Worm (Caenorhabditis elegans) whole organism, early embryonic: ENCODE measurements around the gene F14H12.3.

Experiments used
- F13C5.2 ChIP-seq: sonication (generic microtip); optimal IDR thresholded peaks from 2 replicates; lab custom pipeline; 2017; ENCODE audit warnings: mild to moderate bottlenecking, missing genetic modification characterization, inconsistent platforms, missing compliant biosample characterization
- aly-1 ChIP-seq: sonication (generic microtip); optimal IDR thresholded peaks from 2 replicates; lab custom pipeline; 2016; ENCODE audit warnings: missing genetic modification characterization, missing compliant biosample characterization
- ama-1 ChIP-seq: fragments of 150-350 bp; optimal IDR thresholded peaks from 2 replicates; lab custom pipeline; 2014
- ceh-36 ChIP-seq: sonication (generic microtip); optimal IDR thresholded peaks from 2 replicates; lab custom pipeline; 2016; ENCODE audit warnings: missing genetic modification characterization, inconsistent platforms, missing compliant biosample characterization
- ets-7 ChIP-seq: sonication (generic microtip); optimal IDR thresholded peaks from 2 replicates; lab custom pipeline; 2016; ENCODE audit warnings: missing genotype, missing genetic modification characterization, missing compliant biosample characterization
- flt-1 ChIP-seq: fragments of 200-800 bp; sonication (Bioruptor generic); IDR thresholded peaks from 2 replicates; pipeline ENCODE4 v1.3.6; 2022; ENCODE audit warnings: missing genetic modification characterization, missing compliant biosample characterization
- hmbx-1 ChIP-seq: sonication (generic microtip); optimal IDR thresholded peaks from 2 replicates; lab custom pipeline; 2016; ENCODE audit warnings: mild to moderate bottlenecking, missing genetic modification characterization, missing compliant biosample characterization
- hmg-4 ChIP-seq: fragments of 200-800 bp; sonication (Bioruptor generic); optimal IDR thresholded peaks from 2 replicates; lab custom pipeline; 2018; ENCODE audit warnings: mild to moderate bottlenecking, missing genetic modification characterization, missing compliant biosample characterization
- hnd-1 ChIP-seq: sonication (generic microtip); optimal IDR thresholded peaks from 2 replicates; lab custom pipeline; 2016; ENCODE audit warnings: missing genetic modification characterization, missing compliant biosample characterization
- pes-1 ChIP-seq: fragments of 200-800 bp; sonication (Bioruptor generic); IDR thresholded peaks from 2 replicates; pipeline ENCODE4 v1.3.6; 2022; ENCODE audit warnings: missing genetic modification reagents, missing genetic modification characterization, missing compliant biosample characterization
- scrt-1 ChIP-seq: fragments of 200-800 bp; sonication (Bioruptor generic); IDR thresholded peaks from 2 replicates; pipeline ENCODE4 v1.3.6; 2022; ENCODE audit warnings: missing genetic modification characterization, missing compliant biosample characterization
- tbx-11 ChIP-seq: fragments of 200-800 bp; sonication (Bioruptor generic); IDR thresholded peaks from 2 replicates; pipeline ENCODE4 v1.3.6; 2022; ENCODE audit warnings: missing genetic modification characterization, missing compliant biosample characterization
- tbx-37 ChIP-seq: fragments of 200-800 bp; sonication (Bioruptor generic); conservative IDR thresholded peaks from 2 replicates; pipeline ENCODE4 v1.3.6; 2022; ENCODE audit warnings: missing genetic modification reagents, missing genetic modification characterization, missing compliant biosample characterization
- tra-4 ChIP-seq: sonication (generic microtip); optimal IDR thresholded peaks from 2 replicates; lab custom pipeline; 2017; ENCODE audit warnings: missing genetic modification characterization, missing compliant biosample characterization

ce11 chrX:4359030-4359429, 15.0 kb downstream of the F14H12.3 start:
- no peak for TF ChIP-seq flt-1 (GFP tag; lab: Robert Waterston, UW)
- TF ChIP-seq ama-1 (lab: Kevin White, UChicago): no peak
- no peak for TF ChIP-seq ceh-36 (tag; lab: Kevin White, UChicago)
- no peak for TF ChIP-seq aly-1 (tag; lab: Kevin White, UChicago)
- no peak for TF ChIP-seq pes-1 (GFP tag; lab: Robert Waterston, UW)
- no peak for TF ChIP-seq ets-7 (tag; lab: Kevin White, UChicago)
- no peak for TF ChIP-seq tbx-37 (GFP tag; lab: Robert Waterston, UW)
- no peak for TF ChIP-seq tbx-11 (GFP tag; lab: Robert Waterston, UW)
- TF ChIP-seq tra-4 (tag; lab: Kevin White, UChicago): no peak
- no peak for TF ChIP-seq hmbx-1 (tag; lab: Kevin White, UChicago)
- no peak for TF ChIP-seq scrt-1 (GFP tag; lab: Robert Waterston, UW)
- TF ChIP-seq hmg-4 (GFP tag; lab: Kevin White, UChicago): no peak
- no peak for TF ChIP-seq hnd-1 (tag; lab: Kevin White, UChicago)
- no peak for TF ChIP-seq F13C5.2 (tag; lab: Kevin White, UChicago)
